Fruit fly (Drosophila melanogaster): ENCODE data around the gene Nrx-1.

Nrx-1 gene

DNA sequence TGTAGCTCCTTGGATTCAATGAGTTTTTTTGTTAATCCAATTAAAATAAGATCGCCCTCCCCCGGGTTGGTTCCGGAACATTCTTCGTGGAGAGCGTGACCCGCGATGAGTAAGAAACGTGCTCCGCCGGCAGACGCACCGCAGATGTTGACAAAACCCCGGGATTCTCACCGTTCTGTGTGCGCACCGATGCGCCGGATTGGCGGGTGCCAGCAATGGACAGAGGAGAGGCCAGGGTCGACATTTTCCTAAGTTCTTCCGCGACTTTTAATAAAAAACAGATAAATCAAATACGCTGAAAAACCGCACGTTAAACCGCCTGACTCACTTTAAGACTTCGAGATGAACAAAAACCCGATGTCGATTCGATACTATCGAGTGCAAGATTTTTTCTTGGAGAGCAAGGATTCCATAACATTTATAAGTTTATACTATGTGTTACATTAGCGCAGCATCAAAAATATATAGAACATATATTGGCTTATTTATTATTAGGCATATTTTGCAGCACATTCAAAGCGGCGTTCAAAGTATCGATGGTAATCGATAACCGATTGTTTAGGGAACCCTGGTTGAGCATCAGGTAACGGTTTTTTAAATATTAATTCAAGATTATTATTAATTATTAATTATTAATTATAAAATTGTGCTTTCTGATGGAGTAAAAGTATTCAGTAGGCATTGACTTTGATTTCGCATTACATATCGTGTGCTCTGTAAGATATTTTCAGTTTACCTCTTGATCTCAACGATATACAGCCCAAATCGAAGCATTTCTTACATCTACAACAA, 23.0 kb downstream of the Nrx-1 start, which contains the start of the genes CCT1 and tHMG1 (continued):
- TF ChIP-seq Fer3 (tag; optimal IDR thresholded peaks at IDR 0.05) (no peak), Hand (GFP tag; optimal IDR thresholded peaks at IDR 0.05) (no peak), CG8281 (tag; optimal IDR thresholded peaks at IDR 0.05) (no peak), lab (GFP tag; optimal IDR thresholded peaks at IDR 0.05) (no peak), oc (tag; optimal IDR thresholded peaks at IDR 0.05) (no peak), CG11560 (tag; IDR thresholded peaks at IDR 0.05) (peak; percentile 75; the same call in 2 of the 3 replicates), CG13424 (tag; optimal IDR thresholded peaks at IDR 0.05) (peak; percentile 13), tx (GFP tag; optimal IDR thresholded peaks at IDR 0.05) (peak; percentile 47), CG34224 (GFP tag; IDR thresholded peaks at IDR 0.05; ENCODE audit: partially characterized antibody) (peak; percentile 97), bcd (GFP tag; optimal IDR thresholded peaks at IDR 0.05) (no peak), CG14710 (tag; optimal IDR thresholded peaks at IDR 0.05) (peak; percentile 67), zen2 (GFP tag; IDR thresholded peaks at IDR 0.05; ENCODE audit: partially characterized antibody) (peak; percentile 95), CG17385 (GFP tag; optimal IDR thresholded peaks at IDR 0.05) (no peak), GATAe (GFP tag; conservative IDR thresholded peaks at IDR 0.05) (no peak), insv (GFP tag; optimal IDR thresholded peaks at IDR 0.05) (no peak), Nf-YB (GFP tag; optimal IDR thresholded peaks at IDR 0.05) (no peak), gcm2 (GFP tag; optimal IDR thresholded peaks at IDR 0.05) (no peak), rib (GFP tag; IDR thresholded peaks at IDR 0.05) (no peak), CG12769 (tag; optimal IDR thresholded peaks at IDR 0.05) (peak; percentile 1), NC2α (GFP tag; optimal IDR thresholded peaks at IDR 0.05) (no peak), Ada2b (GFP tag; IDR thresholded peaks at IDR 0.05) (no peak), Mad (GFP tag; optimal IDR thresholded peaks at IDR 0.05) (no peak), Awh (GFP tag; IDR thresholded peaks at IDR 0.05) (no peak), nmo (GFP tag; optimal IDR thresholded peaks at IDR 0.05) (peak; percentile 52), crc (GFP tag; optimal IDR thresholded peaks at IDR 0.05) (no peak), CG10959 (GFP tag; IDR thresholded peaks at IDR 0.05) (no peak), eyg (GFP tag; optimal IDR thresholded peaks at IDR 0.05) (no peak), CG18599 (GFP tag; optimal IDR thresholded peaks at IDR 0.05) (no peak), knrl (GFP tag; IDR thresholded peaks at IDR 0.05; ENCODE audit: partially characterized antibody) (peak; percentile 95), lola (GFP tag; optimal IDR thresholded peaks at IDR 0.05) (no peak), Sry-δ (GFP tag; optimal IDR thresholded peaks at IDR 0.05) (peak; percentile 87), pum (GFP tag; optimal IDR thresholded peaks at IDR 0.05) (no peak), slou (GFP tag; optimal IDR thresholded peaks at IDR 0.05) (no peak), sr (GFP tag; IDR thresholded peaks at IDR 0.05) (no peak), Dip3 (GFP tag; optimal IDR thresholded peaks at IDR 0.05) (no peak), CG9727 (GFP tag; optimal IDR thresholded peaks at IDR 0.05) (no peak), otp (GFP tag; IDR thresholded peaks at IDR 0.05) (no peak), dysf (GFP tag; IDR thresholded peaks at IDR 0.05) (no peak), ab (GFP tag; optimal IDR thresholded peaks at IDR 0.05) (no peak), h (optimal IDR thresholded peaks at IDR 0.05) (no peak), CG1024 (GFP tag; IDR thresholded peaks at IDR 0.05) (no peak), CG14965 (GFP tag; optimal IDR thresholded peaks at IDR 0.05; ENCODE audit: borderline replicate concordance) (no peak), MESR4 (GFP tag; optimal IDR thresholded peaks at IDR 0.05) (peak; percentile 76), pros (GFP tag; optimal IDR thresholded peaks at IDR 0.05) (no peak), Ssrp (tag; optimal IDR thresholded peaks at IDR 0.05) (no peak), Hr51 (GFP tag; optimal IDR thresholded peaks at IDR 0.05) (no peak), Dbx (GFP tag; IDR thresholded peaks at IDR 0.05) (no peak), CG31365 (tag; optimal IDR thresholded peaks at IDR 0.05) (no peak), jumu (GFP tag; optimal IDR thresholded peaks at IDR 0.05) (no peak)

All from whole organism, embryonic.